Worm (Caenorhabditis elegans): Measurements from ENCODE around the gene math-44.

ce11 chrII:1945093-1945492 lies 44.0 kb upstream of the math-44 start, which contains the start of gene ZK250.14:
- TF ChIP-seq cog-1 (tag; optimal IDR thresholded peaks at IDR 0.05) (no peak), tab-1 (GFP tag; IDR thresholded peaks at IDR 0.05) (no peak), flt-1 (GFP tag; IDR thresholded peaks at IDR 0.05) (no peak), ztf-23 (GFP tag; IDR thresholded peaks at IDR 0.05) (no peak), ztf-29 (GFP tag; IDR thresholded peaks at IDR 0.05) (no peak), ref-1 (GFP tag; conservative IDR thresholded peaks at IDR 0.05) (no peak), med-1 (GFP tag; optimal IDR thresholded peaks at IDR 0.05; ENCODE audit: insufficient read depth) (no peak)
